Worm (Caenorhabditis elegans) whole organism, L2 larva: ENCODE results near the gene nlp-24.

Source experiments
- C34F6.9 ChIP-seq: fragments of 150-350 bp; optimal IDR thresholded peaks from 2 replicates; lab custom pipeline; 2014; ENCODE audit warnings: missing biosample characterization, missing genetic modification characterization
- F13H6.1 ChIP-seq: sonication (generic microtip); optimal IDR thresholded peaks from 2 replicates; lab custom pipeline; 2016; ENCODE audit warnings: missing genetic modification characterization, missing compliant biosample characterization
- Y55F3AM.14 ChIP-seq: fragments of 200-800 bp; sonication (Bioruptor generic); optimal IDR thresholded peaks from 2 replicates; lab custom pipeline; 2018; ENCODE audit warnings: mild to moderate bottlenecking, missing genetic modification characterization, missing compliant biosample characterization
- ZK546.5 ChIP-seq: sonication (generic microtip); optimal IDR thresholded peaks from 2 replicates; lab custom pipeline; 2017; ENCODE audit warnings: missing biosample characterization, missing genetic modification characterization
- alr-1 ChIP-seq: fragments of 150-350 bp; optimal IDR thresholded peaks from 2 replicates; lab custom pipeline; 2014; ENCODE audit warnings: missing biosample characterization, missing genetic modification characterization
- ama-1 ChIP-seq: fragments of 150-350 bp; optimal IDR thresholded peaks from 2 replicates; lab custom pipeline; 2018; ENCODE audit warnings: inconsistent platforms
- blmp-1 ChIP-seq: sonication (generic microtip); optimal IDR thresholded peaks from 2 replicates; lab custom pipeline; 2017; ENCODE audit warnings: missing genetic modification characterization, mild to moderate bottlenecking, missing compliant biosample characterization, antibody characterized with exemption, moderate library complexity; ENCODE audit not compliant: insufficient read depth
- ceh-82 ChIP-seq: fragments of 150-350 bp; optimal IDR thresholded peaks from 2 replicates; lab custom pipeline; 2014; ENCODE audit warnings: missing biosample characterization, missing genetic modification characterization
- crh-2 ChIP-seq: sonication (generic microtip); optimal IDR thresholded peaks from 2 replicates; lab custom pipeline; 2017; ENCODE audit warnings: missing biosample characterization, missing genetic modification characterization
- egl-27 ChIP-seq: sonication (generic microtip); optimal IDR thresholded peaks from 3 replicates; lab custom pipeline; 2017; ENCODE audit warnings: missing biosample characterization, missing genetic modification reagents, missing genetic modification characterization
- elt-1 ChIP-seq: fragments of 150-350 bp; optimal IDR thresholded peaks from 2 replicates; lab custom pipeline; 2014; ENCODE audit warnings: missing biosample characterization, missing genetic modification characterization
- elt-3 ChIP-seq: sonication (generic microtip); optimal IDR thresholded peaks from 2 replicates; lab custom pipeline; 2017; ENCODE audit warnings: missing biosample characterization, missing genetic modification characterization
- fos-1 ChIP-seq: fragments of 150-350 bp; optimal IDR thresholded peaks from 2 replicates; lab custom pipeline; 2014; ENCODE audit warnings: missing biosample characterization, missing genetic modification characterization
- gmeb-1 ChIP-seq: fragments of 150-350 bp; optimal IDR thresholded peaks from 2 replicates; lab custom pipeline; 2014; ENCODE audit warnings: missing biosample characterization, missing genetic modification characterization
- lin-11 ChIP-seq: fragments of 150-350 bp; sonication (generic microtip); optimal IDR thresholded peaks from 2 replicates; lab custom pipeline; 2014; ENCODE audit warnings: missing biosample characterization, missing genetic modification characterization, inconsistent platforms, mixed read lengths
- lin-13 ChIP-seq: fragments of 150-350 bp; optimal IDR thresholded peaks from 2 replicates; lab custom pipeline; 2014; ENCODE audit warnings: missing biosample characterization, missing genetic modification reagents, missing genetic modification characterization
- mab-5 ChIP-seq: fragments of 150-350 bp; optimal IDR thresholded peaks from 2 replicates; lab custom pipeline; 2014; ENCODE audit warnings: missing biosample characterization, missing genetic modification characterization
- mbf-1 ChIP-seq: sonication (generic microtip); optimal IDR thresholded peaks from 2 replicates; lab custom pipeline; 2017; ENCODE audit warnings: missing biosample characterization, missing genetic modification characterization
- mdl-1 ChIP-seq, 2 experiments: fragments of 150-350 bp in 1 of 2; sonication (generic microtip) in 1 of 2; optimal IDR thresholded peaks; 2 replicates each; lab custom pipeline; 2017; ENCODE audit warnings: missing biosample characterization in 2 of 2, missing genetic modification characterization in 2 of 2
- nhr-10 ChIP-seq: sonication (generic microtip); optimal IDR thresholded peaks from 2 replicates; lab custom pipeline; 2017; ENCODE audit warnings: missing biosample characterization, missing genetic modification characterization
- nhr-21 ChIP-seq: fragments of 150-350 bp; optimal IDR thresholded peaks from 2 replicates; lab custom pipeline; 2014; ENCODE audit warnings: missing biosample characterization, missing genetic modification characterization
- nhr-25 ChIP-seq: fragments of 150-350 bp; sonication (generic microtip); optimal IDR thresholded peaks from 3 replicates; lab custom pipeline; 2014; ENCODE audit warnings: missing biosample characterization, missing genetic modification characterization
- nhr-77 ChIP-seq: fragments of 150-350 bp; optimal IDR thresholded peaks from 2 replicates; lab custom pipeline; 2014; ENCODE audit warnings: missing biosample characterization, missing genetic modification characterization
- peb-1 ChIP-seq: fragments of 150-350 bp; optimal IDR thresholded peaks from 2 replicates; lab custom pipeline; 2014; ENCODE audit warnings: missing biosample characterization, missing genetic modification characterization
- sem-4 ChIP-seq: fragments of 150-350 bp; optimal IDR thresholded peaks from 2 replicates; lab custom pipeline; 2014; ENCODE audit warnings: missing biosample characterization, missing genetic modification reagents, missing genetic modification characterization
- skn-1 ChIP-seq: sonication (generic microtip); optimal IDR thresholded peaks from 2 replicates; lab custom pipeline; 2017; ENCODE audit warnings: missing biosample characterization, missing genetic modification characterization
- sma-3 ChIP-seq: sonication (generic microtip); optimal IDR thresholded peaks from 2 replicates; lab custom pipeline; 2016; ENCODE audit warnings: missing genetic modification reagents, missing genetic modification characterization, missing compliant biosample characterization
- sma-9 ChIP-seq, 2 experiments: fragments of 150-350 bp in 1 of 2; sonication (generic microtip) in 1 of 2; optimal IDR thresholded peaks; 2 replicates each; lab custom pipeline; 2014 to 2016; ENCODE audit warnings: missing genetic modification characterization in 2 of 2, mild to moderate bottlenecking in 1 of 2, missing biosample characterization in 1 of 2, missing compliant biosample characterization in 1 of 2, missing genetic modification reagents in 1 of 2, moderate library complexity in 1 of 2
- unc-55 ChIP-seq: fragments of 150-350 bp; sonication (generic microtip); optimal IDR thresholded peaks from 3 replicates; lab custom pipeline; 2014; ENCODE audit warnings: missing biosample characterization, missing genetic modification reagents, missing genetic modification characterization
- unc-62 ChIP-seq: fragments of 150-350 bp; optimal IDR thresholded peaks from 2 replicates; lab custom pipeline; 2014; ENCODE audit warnings: missing biosample characterization, missing genetic modification reagents, missing genetic modification characterization
- zag-1 ChIP-seq: fragments of 150-350 bp; optimal IDR thresholded peaks from 2 replicates; lab custom pipeline; 2014; ENCODE audit warnings: missing biosample characterization, missing genetic modification characterization
- ztf-1 ChIP-seq: fragments of 200-800 bp; sonication (Bioruptor generic); conservative IDR thresholded peaks from 2 replicates; pipeline ENCODE4 v1.3.6; 2022; ENCODE audit warnings: missing genetic modification characterization, missing compliant biosample characterization
- ztf-11 ChIP-seq: sonication (generic microtip); optimal IDR thresholded peaks from 2 replicates; lab custom pipeline; 2017; ENCODE audit warnings: missing biosample characterization, missing genetic modification characterization
- ztf-4 ChIP-seq: fragments of 150-350 bp; optimal IDR thresholded peaks from 2 replicates; lab custom pipeline; 2014; ENCODE audit warnings: missing biosample characterization, missing genetic modification characterization

Gene nlp-24

DNA sequence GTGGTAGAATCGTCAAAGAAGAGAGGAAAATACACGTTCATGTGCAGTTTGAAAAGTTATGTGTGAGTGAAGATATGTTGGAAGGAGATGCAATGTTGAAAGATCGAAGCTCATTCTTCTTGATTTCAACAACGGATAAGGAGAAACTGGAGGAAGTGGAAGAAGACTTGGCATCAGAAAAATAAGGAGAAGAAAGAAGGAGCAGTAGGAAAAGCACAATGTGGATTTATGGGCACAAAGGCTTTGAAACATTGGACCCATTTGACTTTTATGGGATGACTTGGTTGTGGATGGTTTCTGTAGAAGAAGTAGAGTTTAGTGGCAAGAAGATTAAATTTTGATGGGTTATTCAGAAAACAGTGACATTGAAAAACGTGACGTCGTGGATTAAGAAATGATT, 3.9 kb downstream of the nlp-24 start:
- no peak for TF ChIP-seq ztf-1 (GFP tag; lab: Robert Waterston, UW)
- peak; percentile 58 for TF ChIP-seq mab-5 (tag; lab: Kevin White, UChicago)
- no peak for TF ChIP-seq zag-1 (tag; lab: Kevin White, UChicago)
- TF ChIP-seq skn-1 (tag; lab: Kevin White, UChicago), result no peak
- TF ChIP-seq, all 48 proteins: peak for 1

DNA sequence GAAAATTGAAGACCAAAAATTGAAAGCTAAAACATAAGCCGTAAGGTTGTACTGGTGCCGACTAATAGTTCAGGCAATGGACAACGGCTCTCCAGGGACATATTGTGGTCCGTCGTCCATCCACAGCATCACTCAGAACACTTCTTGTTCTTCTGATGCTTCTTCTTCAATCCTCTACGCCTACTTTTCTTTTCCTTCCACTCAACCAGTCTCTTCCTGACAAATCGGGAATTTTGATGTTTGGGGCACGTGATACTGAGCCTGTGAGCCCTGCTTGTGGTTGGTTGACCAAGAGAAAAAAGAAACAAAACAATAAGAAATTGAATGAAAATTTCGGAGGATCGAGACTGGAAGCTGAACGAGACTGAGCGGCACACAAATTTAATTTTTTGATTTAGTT, 5.1 kb downstream of the nlp-24 start:
- TF ChIP-seq ZK546.5 (tag; lab: Kevin White, UChicago) (no peak), sma-3 (GFP tag; lab: Kevin White, UChicago) (no peak), ztf-11 (tag; lab: Kevin White, UChicago) (no peak), gmeb-1 (no peak), mab-5 (tag; lab: Kevin White, UChicago) (peak; percentile 0), ztf-1 (GFP tag; lab: Robert Waterston, UW) (no peak), ztf-4 (tag; lab: Kevin White, UChicago) (no peak), mbf-1 (tag; lab: Kevin White, UChicago) (no peak), blmp-1 (tag; lab: Kevin White, UChicago) (no peak), nhr-25 (tag; lab: Kevin White, UChicago) (no peak), alr-1 (tag; lab: Kevin White, UChicago) (no peak), crh-2 (no peak), sem-4 (no peak), nhr-77 (tag; lab: Kevin White, UChicago) (no peak), egl-27 (no peak), mdl-1 (tag; optimal IDR thresholded peaks at IDR 0.05; lab: Kevin White, UChicago) (peak in 1 of 2 experiments; percentile 3)

DNA sequence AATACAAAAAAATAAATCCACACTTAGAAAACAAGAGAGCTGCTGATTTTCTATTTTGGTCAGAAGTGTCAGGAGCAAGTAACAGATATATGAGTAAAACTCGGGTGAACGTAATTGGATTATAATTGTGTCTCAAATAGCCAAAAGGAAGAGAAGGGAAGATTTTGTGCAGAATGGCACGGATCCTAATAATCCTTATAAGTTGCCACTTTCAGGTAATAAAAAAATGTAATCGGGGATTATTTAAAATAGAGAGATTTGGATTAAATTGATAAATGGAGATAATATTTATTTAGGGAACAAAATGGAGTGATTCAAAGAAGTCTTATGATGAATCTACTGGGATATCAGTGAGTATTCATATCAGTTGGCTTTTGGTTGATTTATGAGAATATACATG, 8.8 kb downstream of the nlp-24 start:
- TF ChIP-seq nhr-21 (tag; lab: Kevin White, UChicago) (no peak), lin-13 (GFP tag; lab: Kevin White, UChicago) (no peak), ama-1 (lab: Kevin White, UChicago) (no peak), sem-4 (no peak), elt-1 (no peak), nhr-10 (tag; lab: Kevin White, UChicago) (no peak), ceh-82 (tag; lab: Kevin White, UChicago) (no peak), ztf-1 (GFP tag; lab: Robert Waterston, UW) (no peak), mdl-1 (tag; optimal IDR thresholded peaks at IDR 0.05; lab: Kevin White, UChicago) (no peak), nhr-25 (tag; lab: Kevin White, UChicago) (no peak), unc-55 (GFP tag; lab: Kevin White, UChicago) (no peak), unc-62 (no peak)

DNA sequence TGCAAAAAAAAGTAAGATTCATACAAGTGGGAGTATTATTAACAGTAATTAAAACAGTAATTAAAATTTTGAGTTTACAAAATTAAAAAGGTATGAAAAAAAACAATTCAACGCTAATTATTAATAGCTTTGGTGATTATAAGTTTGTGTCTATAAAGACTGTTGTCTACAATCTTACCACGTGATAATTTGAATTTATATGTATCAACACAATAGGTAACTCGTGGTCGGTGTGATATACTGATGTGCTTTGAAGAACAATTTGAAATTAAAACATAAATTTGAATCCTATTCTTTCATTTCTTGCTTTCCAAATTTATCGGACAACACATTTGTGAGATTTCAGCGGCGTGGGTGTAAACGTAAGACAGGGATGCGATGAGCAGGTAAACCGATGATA, 11.7 kb downstream of the nlp-24 start:
- no peak for TF ChIP-seq mab-5 (tag; lab: Kevin White, UChicago)
- TF ChIP-seq elt-1, result no peak
- no peak for TF ChIP-seq mdl-1 (tag; optimal IDR thresholded peaks at IDR 0.05; lab: Kevin White, UChicago)
- TF ChIP-seq skn-1 (tag; lab: Kevin White, UChicago), result no peak
- no peak for TF ChIP-seq Y55F3AM.14 (GFP tag; lab: Kevin White, UChicago)
- no peak for TF ChIP-seq ceh-82 (tag; lab: Kevin White, UChicago)
- no peak for TF ChIP-seq ztf-1 (GFP tag; lab: Robert Waterston, UW)
- TF ChIP-seq ztf-11 (tag; lab: Kevin White, UChicago), result no peak
- no peak for TF ChIP-seq fos-1 (tag; lab: Kevin White, UChicago)
- TF ChIP-seq elt-3, result no peak
- no peak for TF ChIP-seq F13H6.1 (tag; lab: Kevin White, UChicago)

DNA sequence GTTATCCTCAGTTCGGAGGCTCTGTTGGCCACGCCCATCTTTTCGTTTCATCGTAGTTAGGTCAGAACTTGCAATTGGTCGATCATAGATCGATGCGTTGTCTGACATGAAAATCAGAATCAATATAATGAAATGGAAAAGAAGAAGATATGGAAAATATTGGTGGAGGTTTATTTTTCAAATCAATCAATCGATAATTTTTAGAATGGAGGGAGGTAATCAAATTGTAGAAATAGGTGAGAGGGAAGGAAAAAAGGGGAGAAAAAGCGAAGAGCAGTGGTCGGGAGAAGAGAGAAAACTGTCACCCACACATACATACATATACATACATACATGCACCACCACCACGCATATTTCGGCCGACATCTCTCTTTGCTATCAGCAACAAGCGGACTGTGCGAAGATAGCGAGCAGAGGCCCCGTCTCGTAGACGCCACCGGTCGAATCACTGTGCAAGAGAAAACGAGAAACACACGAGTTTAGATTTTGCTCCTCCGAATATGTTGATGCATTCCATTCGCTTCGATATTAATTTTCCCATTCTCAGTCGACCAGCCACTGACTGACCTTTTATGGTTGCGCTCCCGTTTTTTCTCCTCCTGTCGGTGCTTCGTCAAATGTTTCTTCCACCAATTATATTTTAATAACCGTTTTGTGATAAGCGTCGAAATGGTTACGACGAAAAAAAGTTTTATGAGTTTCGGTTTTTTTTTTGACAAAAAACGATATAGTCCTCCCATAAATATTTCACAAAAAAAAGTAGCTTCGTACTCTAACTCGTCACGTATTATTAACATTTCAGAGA, 13.2 kb downstream of the nlp-24 start, which contains the start of gene F35B12.10:
Gene F35B12.10 (minus strand): TSS at position 51 of the 805 bp plus-strand sequence.
- TF ChIP-seq gmeb-1 (peak; percentile 26), peb-1 (tag; lab: Kevin White, UChicago) (no peak), unc-55 (GFP tag; lab: Kevin White, UChicago) (no peak), blmp-1 (tag; lab: Kevin White, UChicago) (no peak), C34F6.9 (tag; lab: Kevin White, UChicago) (no peak), nhr-25 (tag; lab: Kevin White, UChicago) (no peak), sma-9 (GFP tag; optimal IDR thresholded peaks at IDR 0.05; lab: Kevin White, UChicago) (peak; percentile 58), sma-9 (tag; optimal IDR thresholded peaks at IDR 0.05; lab: Kevin White, UChicago) (no peak), ZK546.5 (tag; lab: Kevin White, UChicago) (no peak), crh-2 (peak; percentile 28), lin-11 (no peak), mdl-1 (tag; optimal IDR thresholded peaks at IDR 0.05; lab: Kevin White, UChicago) (no peak), F13H6.1 (tag; lab: Kevin White, UChicago) (peak; percentile 27), fos-1 (tag; lab: Kevin White, UChicago) (peak; percentile 55), sma-3 (GFP tag; lab: Kevin White, UChicago) (peak; percentile 49), lin-13 (GFP tag; lab: Kevin White, UChicago) (no peak), ztf-1 (GFP tag; lab: Robert Waterston, UW) (no peak)
